Worm (Caenorhabditis elegans): ENCODE data around the gene acdh-13.

- no peak for TF ChIP-seq flt-1 (GFP tag; IDR thresholded peaks at IDR 0.05)
- no peak for TF ChIP-seq tab-1 (GFP tag; IDR thresholded peaks at IDR 0.05)
- TF ChIP-seq ref-1 (GFP tag; conservative IDR thresholded peaks at IDR 0.05) = no peak
- no peak for TF ChIP-seq ztf-23 (GFP tag; IDR thresholded peaks at IDR 0.05)
These were observed 34.2 kb upstream of the acdh-13 start for ce11 chrIV:8532796-8533195.

Data from whole organism, midembryonic.